Fruit fly (Drosophila melanogaster) whole organism, embryonic: ENCODE results near the gene mat.
A peak's percentile ranks its signal among the peaks of the same experiment; 100 is the strongest.

Experiments
- Bgb ChIP-seq: fragments of 200-800 bp; sonication (Bioruptor generic); IDR thresholded peaks from 2 replicates; pipeline ENCODE4 v1.3.6; 2022; ENCODE audit warnings: missing biosample characterization, missing genetic modification characterization; ENCODE audit not compliant: partially characterized antibody
- Bteb2 ChIP-seq: fragments of 200-800 bp; sonication (Bioruptor generic); optimal IDR thresholded peaks from 2 replicates; lab custom pipeline; 2016; ENCODE audit warnings: missing biosample characterization, missing genetic modification characterization
- CG10274 ChIP-seq: fragments of 200-800 bp; sonication (Bioruptor generic); optimal IDR thresholded peaks from 3 replicates; lab custom pipeline; 2017; ENCODE audit warnings: missing biosample characterization, mild to moderate bottlenecking, missing genetic modification characterization
- CG15514 ChIP-seq: fragments of 200-800 bp; sonication (Bioruptor generic); optimal IDR thresholded peaks from 3 replicates; lab custom pipeline; 2017; ENCODE audit warnings: missing biosample characterization, missing genetic modification characterization, mild to moderate bottlenecking, moderate library complexity, missing genetic modification reagents
- CG17568 ChIP-seq: fragments of 200-800 bp; sonication (Bioruptor generic); optimal IDR thresholded peaks from 2 replicates; lab custom pipeline; 2018; ENCODE audit warnings: missing biosample characterization, mild to moderate bottlenecking, missing genetic modification characterization, moderate library complexity
- CG2116 ChIP-seq: fragments of 200-800 bp; sonication (Bioruptor generic); optimal IDR thresholded peaks from 3 replicates; lab custom pipeline; 2018; ENCODE audit warnings: missing biosample characterization, mild to moderate bottlenecking, missing genetic modification characterization
- CG2120 ChIP-seq: fragments of 200-800 bp; sonication (Bioruptor generic); optimal IDR thresholded peaks from 3 replicates; lab custom pipeline; 2016; ENCODE audit warnings: missing biosample characterization, missing genetic modification characterization
- CG30403 ChIP-seq: fragments of 200-800 bp; sonication (Bioruptor generic); optimal IDR thresholded peaks from 3 replicates; lab custom pipeline; 2016; ENCODE audit warnings: missing biosample characterization, missing genetic modification characterization
- CG34224 ChIP-seq: fragments of 200-800 bp; sonication (Bioruptor generic); IDR thresholded peaks from 3 replicates; pipeline ENCODE4 v1.3.6; 2022; ENCODE audit warnings: missing biosample characterization, missing genetic modification characterization; ENCODE audit not compliant: partially characterized antibody
- CG4328 ChIP-seq: fragments of 200-800 bp; sonication (Bioruptor generic); optimal IDR thresholded peaks from 3 replicates; lab custom pipeline; 2017; ENCODE audit warnings: missing biosample characterization, missing genetic modification reagents, missing genetic modification characterization
- CG4424 ChIP-seq: fragments of 200-800 bp; sonication (Bioruptor generic); optimal IDR thresholded peaks from 3 replicates; lab custom pipeline; 2016; ENCODE audit warnings: missing biosample characterization, missing genetic modification characterization
- CG6791 ChIP-seq: fragments of 200-800 bp; sonication (Bioruptor generic); IDR thresholded peaks from 3 replicates; pipeline ENCODE4 v1.3.6; 2022; ENCODE audit warnings: missing biosample characterization, missing genetic modification characterization; ENCODE audit not compliant: partially characterized antibody
- Dp ChIP-seq: fragments of 200-800 bp; sonication (Bioruptor generic); optimal IDR thresholded peaks from 2 replicates; lab custom pipeline; 2018; ENCODE audit warnings: missing biosample characterization, mild to moderate bottlenecking, missing genetic modification characterization, moderate library complexity
- Dref ChIP-seq: fragments of 200-800 bp; sonication (Bioruptor generic); IDR thresholded peaks from 2 replicates; pipeline ENCODE4 v1.3.6; 2022; ENCODE audit warnings: missing biosample characterization, missing genetic modification characterization
- Ets65A ChIP-seq: fragments of 200-800 bp; sonication (Bioruptor generic); peaks from one replicate; lab custom pipeline; 2016; ENCODE audit warnings: missing biosample characterization, missing genetic modification characterization
- Fer3 ChIP-seq: fragments of 200-800 bp; sonication (Bioruptor generic); optimal IDR thresholded peaks from 2 replicates; lab custom pipeline; 2018; ENCODE audit warnings: missing biosample characterization, mild to moderate bottlenecking, missing genetic modification characterization, moderate library complexity
- HLH3B ChIP-seq: fragments of 200-800 bp; sonication (Bioruptor generic); IDR thresholded peaks from 2 replicates; pipeline ENCODE4 v1.3.6; 2022; ENCODE audit warnings: missing biosample characterization, missing genetic modification characterization
- Hmr ChIP-seq: fragments of 200-800 bp; sonication (Bioruptor generic); optimal IDR thresholded peaks from 3 replicates; lab custom pipeline; 2017; ENCODE audit warnings: mild to moderate bottlenecking, missing biosample characterization, missing genetic modification reagents, missing genetic modification characterization
- Med ChIP-seq: fragments of 200-800 bp; sonication (Bioruptor generic); peaks from one replicate; lab custom pipeline; 2016; ENCODE audit warnings: missing biosample characterization, missing genetic modification characterization, mild to moderate bottlenecking, inconsistent platforms, moderate library complexity
- Sin3A ChIP-seq: fragments of >200 bp; optimal IDR thresholded peaks from 2 replicates; lab custom pipeline; 2018
- Trl ChIP-seq, 3 experiments: fragments of >200 bp in 2 of 3; fragments of 200-800 bp in 1 of 3; sonication (Bioruptor generic) in 1 of 3; optimal IDR thresholded peaks; 2 replicates in 1 of 3; 3 replicates in 2 of 3; lab custom pipeline; 2016 to 2017; ENCODE audit warnings: missing biosample characterization in 1 of 3, missing genetic modification characterization in 1 of 3
- ab ChIP-seq: fragments of 200-800 bp; sonication (Bioruptor generic); optimal IDR thresholded peaks from 2 replicates; lab custom pipeline; 2016; ENCODE audit warnings: missing biosample characterization, missing genetic modification characterization
- amos ChIP-seq: fragments of 200-800 bp; sonication (Bioruptor generic); IDR thresholded peaks from 2 replicates; pipeline ENCODE4 v1.3.6; 2022; ENCODE audit warnings: missing biosample characterization, missing genetic modification characterization; ENCODE audit not compliant: partially characterized antibody
- ash1 ChIP-seq: fragments of 200-800 bp; sonication (Bioruptor generic); optimal IDR thresholded peaks from 2 replicates; lab custom pipeline; 2018; ENCODE audit warnings: missing biosample characterization, mild to moderate bottlenecking, missing genetic modification characterization
- cg ChIP-seq: fragments of 200-800 bp; sonication (Bioruptor generic); optimal IDR thresholded peaks from 3 replicates; lab custom pipeline; 2019; ENCODE audit warnings: missing biosample characterization, mild to moderate bottlenecking, missing genetic modification characterization, moderate library complexity
- chif ChIP-seq, 2 experiments: fragments of 200-800 bp; sonication (Bioruptor generic); optimal IDR thresholded peaks; 3 replicates each; lab custom pipeline; 2016; ENCODE audit warnings: missing biosample characterization in 2 of 2, missing genetic modification characterization in 2 of 2
- da ChIP-seq: fragments of 200-800 bp; sonication (Bioruptor generic); optimal IDR thresholded peaks from 2 replicates; lab custom pipeline; 2016; ENCODE audit warnings: missing biosample characterization, missing genetic modification characterization
- dmrt11E ChIP-seq: fragments of 200-800 bp; sonication (Bioruptor generic); optimal IDR thresholded peaks from 3 replicates; lab custom pipeline; 2018; ENCODE audit warnings: missing biosample characterization, mild to moderate bottlenecking, missing genetic modification characterization, moderate library complexity
- dysf ChIP-seq: fragments of 200-800 bp; sonication (Bioruptor generic); IDR thresholded peaks from 3 replicates; pipeline ENCODE4 v1.3.6; 2022; ENCODE audit warnings: missing biosample characterization, missing genetic modification characterization
- fd102C ChIP-seq: fragments of 200-800 bp; sonication (Bioruptor generic); optimal IDR thresholded peaks from 2 replicates; lab custom pipeline; 2018; ENCODE audit warnings: missing biosample characterization, mild to moderate bottlenecking, missing genetic modification characterization, moderate library complexity
- gcm ChIP-seq: fragments of 200-800 bp; sonication (Bioruptor generic); optimal IDR thresholded peaks from 2 replicates; lab custom pipeline; 2019; ENCODE audit warnings: missing biosample characterization, mild to moderate bottlenecking, missing genetic modification characterization, moderate library complexity
- gsb-n ChIP-seq: fragments of 200-800 bp; sonication (Bioruptor generic); optimal IDR thresholded peaks from 3 replicates; lab custom pipeline; 2018; ENCODE audit warnings: missing biosample characterization, mild to moderate bottlenecking, missing genetic modification characterization
- lab ChIP-seq: fragments of 200-800 bp; sonication (Bioruptor generic); optimal IDR thresholded peaks from 3 replicates; lab custom pipeline; 2017; ENCODE audit warnings: missing biosample characterization, missing genetic modification characterization, mild to moderate bottlenecking, moderate library complexity, missing genetic modification reagents
- mld ChIP-seq: fragments of 200-800 bp; sonication (Bioruptor generic); IDR thresholded peaks from 3 replicates; pipeline ENCODE4 v1.3.6; 2022; ENCODE audit warnings: missing biosample characterization, missing genetic modification characterization; ENCODE audit not compliant: partially characterized antibody
- nerfin-1 ChIP-seq: fragments of 200-800 bp; sonication (Bioruptor generic); optimal IDR thresholded peaks from 3 replicates; lab custom pipeline; 2019; ENCODE audit warnings: missing biosample characterization, mild to moderate bottlenecking, missing genetic modification characterization, moderate library complexity
- nom ChIP-seq: fragments of 200-800 bp; sonication (Bioruptor generic); optimal IDR thresholded peaks from 2 replicates; lab custom pipeline; 2017; ENCODE audit warnings: missing biosample characterization, missing genetic modification characterization, mild to moderate bottlenecking, moderate library complexity, missing genetic modification reagents
- pros ChIP-seq: fragments of 200-800 bp; sonication (Bioruptor generic); optimal IDR thresholded peaks from 3 replicates; lab custom pipeline; 2019; ENCODE audit warnings: missing biosample characterization, mild to moderate bottlenecking, missing genetic modification characterization, moderate library complexity
- pzg ChIP-seq: fragments of 200-800 bp; sonication (Bioruptor generic); optimal IDR thresholded peaks from 3 replicates; lab custom pipeline; 2018; ENCODE audit warnings: missing biosample characterization, mild to moderate bottlenecking, missing genetic modification characterization, moderate library complexity
- rib ChIP-seq: fragments of 200-800 bp; sonication (Bioruptor generic); IDR thresholded peaks from 2 replicates; pipeline ENCODE4 v1.3.6; 2022; ENCODE audit warnings: missing biosample characterization, missing genetic modification characterization
- ro ChIP-seq: fragments of 200-800 bp; sonication (Bioruptor generic); IDR thresholded peaks from 2 replicates; pipeline ENCODE4 v1.3.6; 2022; ENCODE audit warnings: missing biosample characterization, missing genetic modification characterization
- shn ChIP-seq: fragments of 200-800 bp; sonication (Bioruptor generic); optimal IDR thresholded peaks from 3 replicates; lab custom pipeline; 2016; ENCODE audit warnings: missing biosample characterization, missing genetic modification characterization
- slbo ChIP-seq: fragments of 200-800 bp; sonication (Bioruptor generic); IDR thresholded peaks from 2 replicates; pipeline ENCODE4 v1.3.6; 2022; ENCODE audit warnings: missing biosample characterization, missing genetic modification characterization
- tap ChIP-seq: fragments of 200-800 bp; optimal IDR thresholded peaks from 3 replicates; lab custom pipeline; 2019; ENCODE audit warnings: missing biosample characterization, mild to moderate bottlenecking, missing genetic modification characterization, moderate library complexity
- vvl ChIP-seq: fragments of 200-800 bp; sonication (Bioruptor generic); IDR thresholded peaks from 2 replicates; pipeline ENCODE4 v1.3.6; 2022; ENCODE audit warnings: missing biosample characterization, missing genetic modification characterization

mat gene

dm6 chr3L:912406-913369 lies 10.0 kb downstream of the mat start:
- TF ChIP-seq CG30403 (GFP tag; lab: Kevin White, UChicago) (no peak), gsb-n (peak; percentile 41), vvl (GFP tag; lab: Robert Waterston, UW) (no peak), gcm (peak; percentile 52), nerfin-1 (tag; lab: Kevin White, UChicago) (peak; percentile 97), ab (GFP tag; lab: Kevin White, UChicago) (no peak), pros (GFP tag; lab: Kevin White, UChicago) (peak; percentile 93), Dref (no peak), Ets65A (GFP tag; lab: Kevin White, UChicago) (peak; percentile 80)

dm6 chr3L:913682-914081 lies 11.0 kb downstream of the mat start, which contains the start of gene Glut1:
Gene Glut1 (plus strand): TSS chr3L:914074.
- TF ChIP-seq dmrt11E (tag; lab: Kevin White, UChicago) (no peak), amos (GFP tag; lab: Robert Waterston, UW) (no peak), CG4424 (GFP tag; lab: Kevin White, UChicago) (no peak), CG15514 (GFP tag; lab: Kevin White, UChicago) (peak; percentile 16), Sin3A (lab: Kevin White, UChicago) (no peak), Hmr (peak; percentile 20), rib (GFP tag; lab: Robert Waterston, UW) (no peak), dysf (GFP tag; lab: Robert Waterston, UW) (no peak), Dp (peak; percentile 6), Med (GFP tag; lab: Kevin White, UChicago) (no peak), HLH3B (GFP tag; lab: Robert Waterston, UW) (no peak), Bteb2 (GFP tag; lab: Kevin White, UChicago) (no peak), mld (GFP tag; lab: Robert Waterston, UW) (no peak), CG2116 (GFP tag; lab: Kevin White, UChicago) (peak; percentile 97), slbo (peak; percentile 3; the same call in 1 of the 2 replicates), CG17568 (GFP tag; lab: Kevin White, UChicago) (no peak), CG10274 (GFP tag; lab: Kevin White, UChicago) (no peak), CG2120 (no peak), Bgb (GFP tag; lab: Robert Waterston, UW) (peak; percentile 25; the same call in 1 of the 2 replicates), Fer3 (tag; lab: Kevin White, UChicago) (no peak), lab (GFP tag; lab: Kevin White, UChicago) (no peak), tap (tag; lab: Kevin White, UChicago) (no peak), CG6791 (GFP tag; lab: Robert Waterston, UW) (0 out of 3 replicates have a peak, but pooled peaks have one; percentile 21), da (no peak), Ets65A (GFP tag; lab: Kevin White, UChicago) (peak; percentile 24), ro (GFP tag; lab: Robert Waterston, UW) (no peak), pzg (GFP tag; lab: Kevin White, UChicago) (peak; percentile 36), Dref (peak; percentile 46)

- no peak for TF ChIP-seq CG34224 (GFP tag; lab: Robert Waterston, UW)
- TF ChIP-seq Ets65A (GFP tag; lab: Kevin White, UChicago): peak; percentile 81
- TF ChIP-seq ash1 (GFP tag; lab: Kevin White, UChicago): no peak
- TF ChIP-seq nerfin-1 (tag; lab: Kevin White, UChicago): peak; percentile 22
- no peak for TF ChIP-seq CG4328 (GFP tag; lab: Kevin White, UChicago)
- peak; percentile 61 for TF ChIP-seq cg (GFP tag; lab: Kevin White, UChicago)
- no peak for TF ChIP-seq nom (GFP tag; lab: Kevin White, UChicago)
- TF ChIP-seq shn (GFP tag; lab: Kevin White, UChicago): no peak
- no peak for TF ChIP-seq chif (GFP tag; optimal IDR thresholded peaks at IDR 0.05; lab: Kevin White, UChicago)
- TF ChIP-seq fd102C (GFP tag; lab: Kevin White, UChicago): no peak
- TF ChIP-seq Trl (optimal IDR thresholded peaks at IDR 0.05; lab: Kevin White, UChicago): peak in 1 of 2 experiments; percentile 39
- TF ChIP-seq Trl (GFP tag; optimal IDR thresholded peaks at IDR 0.05; lab: Kevin White, UChicago): no peak
These were observed 12.2 kb downstream of the mat start for dm6 chr3L:914852-915251.
